Worm (Caenorhabditis elegans) whole organism, L3 larva: Measurements from ENCODE around the gene zig-4.

ENCODE experiments used
- ceh-82 ChIP-seq: fragments of 150-350 bp; optimal IDR thresholded peaks from 2 replicates; lab custom pipeline; 2014; ENCODE audit warnings: missing biosample characterization, missing genetic modification characterization
- elt-3 ChIP-seq, 3 experiments: fragments of 150-350 bp in 1 of 3; sonication (generic microtip) in 2 of 3; optimal IDR thresholded peaks; 2 replicates in 2 of 3; 4 replicates in 1 of 3; lab custom pipeline; 2014 to 2017; ENCODE audit warnings: missing biosample characterization in 3 of 3, missing genetic modification characterization in 3 of 3
- fkh-2 ChIP-seq: fragments of 150-350 bp; optimal IDR thresholded peaks from 2 replicates; lab custom pipeline; 2014; ENCODE audit warnings: missing biosample characterization, missing genetic modification reagents, missing genetic modification characterization
- nhr-12 ChIP-seq: fragments of 150-350 bp; optimal IDR thresholded peaks from 2 replicates; lab custom pipeline; 2014; ENCODE audit warnings: missing biosample characterization, missing genetic modification characterization
- nhr-25 ChIP-seq: sonication (generic microtip); optimal IDR thresholded peaks from 2 replicates; lab custom pipeline; 2017; ENCODE audit warnings: missing biosample characterization, missing genetic modification characterization
- unc-39 ChIP-seq: sonication (generic microtip); optimal IDR thresholded peaks from 4 replicates; lab custom pipeline; 2017; ENCODE audit warnings: missing biosample characterization, missing genetic modification characterization

DNA sequence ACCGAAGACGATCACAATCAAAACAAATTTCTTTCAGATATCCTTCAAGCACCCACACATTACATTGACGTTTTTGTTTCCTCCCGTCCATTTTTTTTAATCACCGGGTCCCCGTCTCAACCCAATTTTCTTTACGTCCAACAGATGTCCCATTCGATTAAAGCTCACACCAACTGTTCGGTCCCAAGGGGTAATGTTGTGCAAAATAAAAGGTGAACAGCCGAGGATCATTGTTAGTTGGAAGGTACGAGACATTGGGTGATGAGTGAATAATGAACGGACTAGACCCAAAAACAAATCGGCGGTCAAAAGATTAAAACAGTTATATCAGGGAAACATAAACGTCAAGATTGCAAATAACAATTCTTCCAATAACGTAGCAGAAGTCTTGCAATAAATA is 20.2 kb downstream of the zig-4 start:
- no peak for TF ChIP-seq fkh-2 (tag; lab: Kevin White, UChicago)
- TF ChIP-seq elt-3 (tag; optimal IDR thresholded peaks at IDR 0.05; lab: Kevin White, UChicago), result no peak
- no peak for TF ChIP-seq nhr-25
- no peak for TF ChIP-seq unc-39 (tag; lab: Kevin White, UChicago)
- no peak for TF ChIP-seq nhr-12 (tag; lab: Kevin White, UChicago)
- TF ChIP-seq ceh-82 (tag; lab: Kevin White, UChicago), result no peak
